Fruit fly (Drosophila melanogaster) whole organism, prepupa: ENCODE results near the gene CG1750.

Experiments
- CG10669 ChIP-seq: fragments of 200-800 bp; sonication (Bioruptor generic); optimal IDR thresholded peaks from 3 replicates; lab custom pipeline; 2018; ENCODE audit warnings: missing biosample characterization, mild to moderate bottlenecking, missing genetic modification characterization, moderate library complexity
- CG11294 ChIP-seq: fragments of 200-800 bp; sonication (Bioruptor generic); IDR thresholded peaks from 2 replicates; pipeline ENCODE4 v1.3.6; 2022; ENCODE audit warnings: missing biosample characterization, missing genetic modification characterization
- CG16779 ChIP-seq: fragments of 200-800 bp; sonication (Bioruptor generic); optimal IDR thresholded peaks from 3 replicates; lab custom pipeline; 2017; ENCODE audit warnings: missing biosample characterization, mild to moderate bottlenecking, missing genetic modification characterization
- CG34406 ChIP-seq: fragments of 200-800 bp; sonication (Bioruptor generic); optimal IDR thresholded peaks from 3 replicates; lab custom pipeline; 2016; ENCODE audit warnings: missing biosample characterization, missing genetic modification characterization
- CG6808 ChIP-seq: fragments of 200-800 bp; sonication (Bioruptor generic); optimal IDR thresholded peaks from 3 replicates; lab custom pipeline; 2017; ENCODE audit warnings: missing biosample characterization, missing genetic modification characterization, mild to moderate bottlenecking, moderate library complexity, missing genetic modification reagents
- CG6854 ChIP-seq: fragments of 200-800 bp; sonication (Bioruptor generic); optimal IDR thresholded peaks from 2 replicates; lab custom pipeline; 2017; ENCODE audit warnings: missing biosample characterization, mild to moderate bottlenecking, missing genetic modification characterization
- Met ChIP-seq: fragments of 200-800 bp; sonication (Bioruptor generic); optimal IDR thresholded peaks from 3 replicates; lab custom pipeline; 2016; ENCODE audit warnings: missing biosample characterization, missing genetic modification characterization
- Sox102F ChIP-seq: fragments of 200-800 bp; sonication (Bioruptor generic); optimal IDR thresholded peaks from 2 replicates; lab custom pipeline; 2016; ENCODE audit warnings: missing biosample characterization, mild to moderate bottlenecking, missing genetic modification characterization
- spab ChIP-seq: fragments of 200-800 bp; sonication (Bioruptor generic); optimal IDR thresholded peaks from 2 replicates; lab custom pipeline; 2017; ENCODE audit warnings: missing biosample characterization, mild to moderate bottlenecking, missing genetic modification characterization, missing genetic modification reagents
- vri ChIP-seq: fragments of 200-800 bp; sonication (Bioruptor generic); optimal IDR thresholded peaks from 3 replicates; lab custom pipeline; 2016; ENCODE audit warnings: missing biosample characterization, mild to moderate bottlenecking, missing genetic modification characterization

- no peak for TF ChIP-seq CG11294
- no peak for TF ChIP-seq Met (GFP tag; lab: Kevin White, UChicago)
- no peak for TF ChIP-seq Sox102F
- no peak for TF ChIP-seq CG34406
- no peak for TF ChIP-seq spab (GFP tag; lab: Kevin White, UChicago)
- TF ChIP-seq vri (GFP tag; lab: Kevin White, UChicago) = no peak
- TF ChIP-seq CG6808 (GFP tag; lab: Kevin White, UChicago) = no peak
- no peak for TF ChIP-seq CG10669 (GFP tag; lab: Kevin White, UChicago)
- TF ChIP-seq CG16779 = no peak
- TF ChIP-seq CG6854 = no peak
Measured at dm6 chr3R:31222890-31223569, 31.7 kb downstream of the CG1750 start.
